Fruit fly (Drosophila melanogaster): ENCODE data around the gene CG3847.

- no peak for TF ChIP-seq rgr (GFP tag; optimal IDR thresholded peaks at IDR 0.05)
- TF ChIP-seq usp (GFP tag; optimal IDR thresholded peaks at IDR 0.05), result no peak
- no peak for TF ChIP-seq dmrt93B (GFP tag; optimal IDR thresholded peaks at IDR 0.05)
- no peak for TF ChIP-seq pan (optimal IDR thresholded peaks at IDR 0.05)
- no peak for TF ChIP-seq Hnf4 (GFP tag; optimal IDR thresholded peaks at IDR 0.05)
These were observed 43.7 kb upstream of the CG3847 start for dm6 chrX:6303196-6303595.

All from whole organism, wandering third instar larva.